Fruit fly (Drosophila melanogaster): ENCODE measurements around the gene CG3088.

The CG3088 gene

dm6 chr3L:9571629-9572028 lies 29.5 kb downstream of the CG3088 start:
- TF ChIP-seq toe (GFP tag; optimal IDR thresholded peaks at IDR 0.05) (no peak), CG12768 (GFP tag; optimal IDR thresholded peaks at IDR 0.05) (no peak), tj (GFP tag; optimal IDR thresholded peaks at IDR 0.05) (no peak)

DNA sequence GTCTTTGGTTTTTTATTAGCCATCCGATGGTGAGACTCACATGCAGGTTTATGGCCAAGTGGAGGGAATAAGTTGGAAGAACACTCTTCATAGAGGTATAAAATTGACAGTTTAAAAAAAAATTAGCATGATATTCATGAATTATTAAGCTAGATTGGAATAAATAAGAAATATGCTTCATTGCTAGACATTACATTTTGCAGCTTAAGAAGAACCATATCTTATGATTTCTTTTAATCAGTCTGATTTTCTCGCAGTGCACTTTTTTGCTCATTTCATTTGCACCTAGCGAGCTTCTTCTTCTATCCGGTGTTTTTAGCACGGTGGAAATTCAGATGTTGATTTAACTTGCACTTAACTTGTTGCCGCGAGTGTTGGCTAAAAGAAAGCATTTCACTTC lies 31.3 kb downstream of the CG3088 start:
- TF ChIP-seq CG14711 (tag; optimal IDR thresholded peaks at IDR 0.05) (no peak), cic (GFP tag; optimal IDR thresholded peaks at IDR 0.05) (no peak), CG5204 (GFP tag; optimal IDR thresholded peaks at IDR 0.05) (no peak), toe (GFP tag; optimal IDR thresholded peaks at IDR 0.05) (no peak), tj (GFP tag; optimal IDR thresholded peaks at IDR 0.05) (no peak), CG12768 (GFP tag; optimal IDR thresholded peaks at IDR 0.05) (no peak), Crg-1 (GFP tag; optimal IDR thresholded peaks at IDR 0.05) (no peak), ovo (GFP tag; optimal IDR thresholded peaks at IDR 0.05) (no peak), cnc (optimal IDR thresholded peaks at IDR 0.05) (no peak), pad (GFP tag; optimal IDR thresholded peaks at IDR 0.05) (no peak), CG11617 (GFP tag; optimal IDR thresholded peaks at IDR 0.05) (no peak), CG7101 (tag; optimal IDR thresholded peaks at IDR 0.05) (no peak), CG33017 (tag; optimal IDR thresholded peaks at IDR 0.05) (no peak), CG7045 (GFP tag; optimal IDR thresholded peaks at IDR 0.05) (no peak), Clk (GFP tag; optimal IDR thresholded peaks at IDR 0.05) (no peak)

DNA sequence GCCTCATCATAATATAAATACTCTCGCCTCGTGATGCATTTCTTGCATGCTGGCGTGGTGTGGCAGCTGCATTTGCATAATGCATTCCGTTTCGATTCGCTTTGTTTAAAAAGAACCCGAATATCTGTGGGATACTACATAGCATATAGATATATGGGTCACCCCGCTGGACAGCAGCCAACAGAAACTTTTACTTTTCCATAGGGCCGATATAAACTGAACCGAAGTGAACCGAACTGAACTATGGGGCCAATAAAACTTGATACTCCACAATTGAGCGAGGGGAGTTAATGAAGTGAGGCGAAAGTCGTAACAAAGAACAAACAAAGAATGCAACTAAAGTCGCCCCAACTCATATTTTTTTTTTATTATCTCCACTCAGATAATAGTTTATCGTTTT lies 31.9 kb downstream of the CG3088 start:
- TF ChIP-seq Clk (GFP tag; optimal IDR thresholded peaks at IDR 0.05) = no peak
- no peak for TF ChIP-seq cnc (optimal IDR thresholded peaks at IDR 0.05)
- TF ChIP-seq CG5204 (GFP tag; optimal IDR thresholded peaks at IDR 0.05) = no peak
- no peak for TF ChIP-seq pad (GFP tag; optimal IDR thresholded peaks at IDR 0.05)
- no peak for TF ChIP-seq CG7045 (GFP tag; optimal IDR thresholded peaks at IDR 0.05)
- no peak for TF ChIP-seq tj (GFP tag; optimal IDR thresholded peaks at IDR 0.05)
- TF ChIP-seq cic (GFP tag; optimal IDR thresholded peaks at IDR 0.05) = no peak
- no peak for TF ChIP-seq CG11617 (GFP tag; optimal IDR thresholded peaks at IDR 0.05)
- TF ChIP-seq CG1620 (GFP tag; optimal IDR thresholded peaks at IDR 0.05) = no peak
- TF ChIP-seq kay (GFP tag; ENCODE audit: borderline replicate concordance) = no peak
- TF ChIP-seq CG12768 (GFP tag; optimal IDR thresholded peaks at IDR 0.05) = no peak
- TF ChIP-seq ovo (GFP tag; optimal IDR thresholded peaks at IDR 0.05) = no peak
- no peak for TF ChIP-seq toe (GFP tag; optimal IDR thresholded peaks at IDR 0.05)
- no peak for TF ChIP-seq Hr96 (GFP tag; optimal IDR thresholded peaks at IDR 0.05)

DNA sequence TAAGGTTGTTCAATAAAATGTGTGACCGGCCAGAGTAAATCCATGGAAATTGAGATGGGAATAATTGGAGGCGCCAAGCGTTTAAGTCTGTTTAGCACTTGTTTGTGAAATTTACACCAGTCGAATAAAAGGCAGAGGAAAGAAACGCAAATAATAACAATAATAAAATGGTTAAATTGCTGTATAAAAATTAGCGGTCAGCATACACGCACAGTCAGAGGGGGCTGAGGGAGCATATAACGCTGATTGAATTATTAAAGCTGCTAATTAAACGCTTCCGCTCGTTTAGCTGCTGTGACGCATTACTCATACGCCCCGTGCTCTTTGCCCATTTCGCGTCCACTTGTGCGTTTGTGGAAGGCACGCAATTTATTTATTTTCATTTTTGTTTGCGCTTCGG lies 33.4 kb downstream of the CG3088 start:
- no peak for TF ChIP-seq CG11617 (GFP tag; optimal IDR thresholded peaks at IDR 0.05)
- no peak for TF ChIP-seq tj (GFP tag; optimal IDR thresholded peaks at IDR 0.05)
- no peak for TF ChIP-seq Crg-1 (GFP tag; optimal IDR thresholded peaks at IDR 0.05)
- TF ChIP-seq bab1 (GFP tag; optimal IDR thresholded peaks at IDR 0.05) = no peak
- no peak for TF ChIP-seq Mnt (GFP tag; optimal IDR thresholded peaks at IDR 0.05)

DNA sequence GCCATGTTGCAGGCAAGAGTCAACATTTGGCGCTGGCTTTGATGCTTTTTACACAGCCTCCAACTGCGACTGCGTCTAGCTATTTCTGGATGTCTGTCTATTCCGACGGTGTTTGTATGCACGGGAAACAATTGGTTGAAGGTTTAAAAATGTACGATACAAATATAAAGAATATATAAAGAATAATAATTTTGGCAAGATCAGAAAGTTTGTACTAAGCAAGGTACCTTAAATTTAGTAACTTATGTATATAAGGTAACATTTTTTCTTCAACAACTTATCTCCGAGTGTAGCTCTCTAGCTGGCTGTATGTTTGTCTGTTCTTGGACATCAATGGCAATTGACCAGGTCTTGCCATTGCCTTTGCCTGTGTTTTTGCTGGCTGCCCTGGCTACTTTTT lies 34.3 kb downstream of the CG3088 start:
- TF ChIP-seq CG7101 (tag; optimal IDR thresholded peaks at IDR 0.05) = no peak
- no peak for TF ChIP-seq CG5204 (GFP tag; optimal IDR thresholded peaks at IDR 0.05)
- no peak for TF ChIP-seq pad (GFP tag; optimal IDR thresholded peaks at IDR 0.05)
- TF ChIP-seq cic (GFP tag; optimal IDR thresholded peaks at IDR 0.05) = no peak
- TF ChIP-seq tj (GFP tag; optimal IDR thresholded peaks at IDR 0.05) = no peak
- no peak for TF ChIP-seq CG14711 (tag; optimal IDR thresholded peaks at IDR 0.05)
- TF ChIP-seq Clk (GFP tag; optimal IDR thresholded peaks at IDR 0.05) = no peak
- TF ChIP-seq CG33017 (tag; optimal IDR thresholded peaks at IDR 0.05) = no peak
- no peak for TF ChIP-seq Mnt (GFP tag; optimal IDR thresholded peaks at IDR 0.05)

- TF ChIP-seq Hr96 (GFP tag; optimal IDR thresholded peaks at IDR 0.05) (no peak), CG14711 (tag; optimal IDR thresholded peaks at IDR 0.05) (no peak), Mnt (GFP tag; optimal IDR thresholded peaks at IDR 0.05) (no peak), ovo (GFP tag; optimal IDR thresholded peaks at IDR 0.05) (no peak)
Measured at dm6 chr3L:9559040-9559439, 42.1 kb downstream of the CG3088 start.

dm6 chr3L:9556666-9557065 lies 44.5 kb downstream of the CG3088 start:
- TF ChIP-seq bab1 (GFP tag; optimal IDR thresholded peaks at IDR 0.05) (no peak), CG33017 (tag; optimal IDR thresholded peaks at IDR 0.05) (no peak), pad (GFP tag; optimal IDR thresholded peaks at IDR 0.05) (no peak), CG14711 (tag; optimal IDR thresholded peaks at IDR 0.05) (no peak), tj (GFP tag; optimal IDR thresholded peaks at IDR 0.05) (no peak), CG7101 (tag; optimal IDR thresholded peaks at IDR 0.05) (no peak), CG7045 (GFP tag; optimal IDR thresholded peaks at IDR 0.05) (no peak), Mnt (GFP tag; optimal IDR thresholded peaks at IDR 0.05) (no peak), Crg-1 (GFP tag; optimal IDR thresholded peaks at IDR 0.05) (no peak), CG1620 (GFP tag; optimal IDR thresholded peaks at IDR 0.05) (no peak), cic (GFP tag; optimal IDR thresholded peaks at IDR 0.05) (no peak), CG11617 (GFP tag; optimal IDR thresholded peaks at IDR 0.05) (no peak), ovo (GFP tag; optimal IDR thresholded peaks at IDR 0.05) (no peak), cnc (optimal IDR thresholded peaks at IDR 0.05) (no peak), CG12768 (GFP tag; optimal IDR thresholded peaks at IDR 0.05) (no peak), CG5204 (GFP tag; optimal IDR thresholded peaks at IDR 0.05) (no peak), Hr96 (GFP tag; optimal IDR thresholded peaks at IDR 0.05) (no peak), toe (GFP tag; optimal IDR thresholded peaks at IDR 0.05) (no peak), Clk (GFP tag; optimal IDR thresholded peaks at IDR 0.05) (no peak)

Measured in whole organism, adult.